Worm (Caenorhabditis elegans): ENCODE data around the gene lact-6.
A peak's percentile ranks its signal among the peaks of the same experiment; 100 is the strongest.

lact-6 gene

DNA sequence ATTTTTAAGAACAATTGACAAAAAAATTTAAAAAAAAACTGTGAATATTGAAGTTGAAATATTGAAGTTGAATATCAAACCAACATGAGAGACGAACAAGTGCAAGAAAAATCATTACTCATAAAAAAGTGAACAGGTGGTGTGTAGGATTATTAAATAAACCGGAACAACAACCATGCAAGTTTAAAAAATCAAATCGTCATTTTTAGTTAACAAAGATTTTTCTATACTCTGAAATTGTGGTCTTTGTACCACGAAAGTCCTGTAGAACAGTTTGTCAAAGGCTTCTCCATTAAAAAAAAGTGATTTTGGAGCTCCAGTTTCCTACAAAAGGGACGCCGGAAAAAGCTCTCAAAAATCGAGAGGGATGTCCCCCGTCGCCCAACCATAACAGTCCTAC is 8.8 kb upstream of the lact-6 start, which contains the start of gene C06A12.19:
C06A12.19 (minus strand) TSS at position 101 of the 400 bp plus-strand sequence.
- TF ChIP-seq nhr-237 (tag; optimal IDR thresholded peaks at IDR 0.05) = no peak
- TF ChIP-seq lsy-12 (tag; optimal IDR thresholded peaks at IDR 0.05) = no peak
- TF ChIP-seq ZK546.5 (tag; optimal IDR thresholded peaks at IDR 0.05) = no peak
- TF ChIP-seq fos-1 (tag; optimal IDR thresholded peaks at IDR 0.05) = no peak
- TF ChIP-seq eor-1 (tag; optimal IDR thresholded peaks at IDR 0.05) = no peak
- no peak for TF ChIP-seq nhr-28 (tag; optimal IDR thresholded peaks at IDR 0.05)
- TF ChIP-seq ceh-82 (tag; optimal IDR thresholded peaks at IDR 0.05) = no peak
- no peak for TF ChIP-seq pqm-1 (tag; optimal IDR thresholded peaks at IDR 0.05)

DNA sequence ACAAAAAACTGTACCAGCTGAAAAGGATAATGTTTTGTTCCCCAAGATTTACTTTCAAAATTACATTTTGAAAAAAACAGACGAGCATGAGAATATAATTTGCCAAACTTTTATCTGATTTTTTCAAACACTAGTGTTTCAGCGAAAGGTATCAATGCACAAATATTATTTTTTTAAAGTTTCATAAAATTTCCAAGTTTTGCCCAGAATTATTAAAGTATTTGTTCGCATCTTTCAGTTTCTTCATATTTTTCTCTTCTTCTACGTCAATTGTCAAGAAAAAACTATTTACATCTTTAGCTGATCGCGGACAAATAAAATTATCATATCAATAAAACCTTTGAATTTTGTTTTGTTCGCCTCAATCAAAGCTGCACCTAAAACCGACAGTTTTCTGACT is 5.9 kb upstream of the lact-6 start, which contains the start of gene C06A12.8:
C06A12.8 (plus strand) TSS at position 301 of the 400 bp plus-strand sequence.
- no peak for TF ChIP-seq nhr-28 (tag; optimal IDR thresholded peaks at IDR 0.05)
- no peak for TF ChIP-seq egl-27 (tag; optimal IDR thresholded peaks at IDR 0.05)
- TF ChIP-seq lin-39 (tag; optimal IDR thresholded peaks at IDR 0.05) = no peak
- no peak for TF ChIP-seq eor-1 (tag; optimal IDR thresholded peaks at IDR 0.05)
- TF ChIP-seq pha-4 (tag; optimal IDR thresholded peaks at IDR 0.05) = no peak

DNA sequence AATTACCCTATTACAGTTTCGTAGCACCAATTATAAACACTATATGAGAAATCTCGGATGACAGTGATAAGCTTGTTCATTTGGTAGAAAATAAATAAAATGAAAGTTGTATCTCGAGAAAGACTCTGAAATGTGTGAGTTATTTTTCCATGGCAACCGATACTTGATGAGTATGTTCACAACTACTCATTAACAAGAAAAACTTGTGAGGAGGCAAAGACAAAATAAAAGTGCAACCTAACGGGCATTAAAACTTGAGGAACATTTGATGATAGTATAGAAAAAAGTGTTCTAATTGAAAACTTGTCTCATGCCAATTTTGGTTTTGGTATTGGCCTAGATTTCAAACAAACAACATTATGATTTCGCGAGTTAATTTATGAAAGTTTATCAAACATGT is 5.4 kb upstream of the lact-6 start, which contains the start of gene gcy-27:
gcy-27 (minus strand) TSS at position 101 of the 400 bp plus-strand sequence.
- no peak for TF ChIP-seq nhr-43 (tag; optimal IDR thresholded peaks at IDR 0.05; ENCODE audit: poor library complexity, severe bottlenecking)
- no peak for TF ChIP-seq tbx-2 (tag; optimal IDR thresholded peaks at IDR 0.05)
- TF ChIP-seq fos-1 (tag; optimal IDR thresholded peaks at IDR 0.05) = no peak
- no peak for TF ChIP-seq ztf-11 (tag; optimal IDR thresholded peaks at IDR 0.05)
- no peak for TF ChIP-seq nhr-23 (tag; optimal IDR thresholded peaks at IDR 0.05)
- TF ChIP-seq egl-5 (tag; optimal IDR thresholded peaks at IDR 0.05) = no peak
- TF ChIP-seq skn-1 (tag; optimal IDR thresholded peaks at IDR 0.05) = no peak
- no peak for TF ChIP-seq elt-3 (tag; optimal IDR thresholded peaks at IDR 0.05)
- TF ChIP-seq nfya-1 (tag; optimal IDR thresholded peaks at IDR 0.05; ENCODE audit: insufficient read depth) = no peak
- TF ChIP-seq sea-2 (GFP tag; optimal IDR thresholded peaks at IDR 0.05) = no peak
- no peak for TF ChIP-seq elt-2 (tag; optimal IDR thresholded peaks at IDR 0.05)
- no peak for TF ChIP-seq pha-4 (tag; optimal IDR thresholded peaks at IDR 0.05)
- TF ChIP-seq hmg-11 (tag; optimal IDR thresholded peaks at IDR 0.05) = no peak
- no peak for TF ChIP-seq ceh-28 (tag; optimal IDR thresholded peaks at IDR 0.05)
- no peak for TF ChIP-seq ceh-16 (tag; optimal IDR thresholded peaks at IDR 0.05)
- TF ChIP-seq nhr-25 (tag; optimal IDR thresholded peaks at IDR 0.05) = no peak
- TF ChIP-seq aly-2 (tag; optimal IDR thresholded peaks at IDR 0.05) = no peak
- TF ChIP-seq ceh-82 (tag; optimal IDR thresholded peaks at IDR 0.05) = no peak

DNA sequence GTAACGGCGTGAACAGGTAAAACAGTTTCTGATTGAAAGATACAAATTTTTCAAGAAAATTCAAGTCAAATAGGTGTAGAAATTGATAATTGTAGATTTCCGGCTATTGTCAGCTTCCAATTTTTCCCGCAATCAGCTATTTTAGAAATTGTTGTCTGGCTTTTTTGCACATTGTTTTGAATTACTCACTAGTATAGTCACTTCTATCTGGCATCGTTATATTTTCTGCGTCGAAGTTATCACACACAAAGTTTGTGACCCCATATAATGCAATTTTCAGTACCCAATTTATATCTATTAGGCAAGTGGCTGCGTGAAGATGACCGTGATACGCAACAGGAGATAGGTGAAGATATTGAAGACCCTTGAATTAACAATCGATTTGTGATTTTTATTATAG is 4.0 kb upstream of the lact-6 start:
- no peak for TF ChIP-seq nhr-11 (tag; optimal IDR thresholded peaks at IDR 0.05)
- no peak for TF ChIP-seq tbx-2 (tag; optimal IDR thresholded peaks at IDR 0.05)
- no peak for TF ChIP-seq daf-12 (tag; optimal IDR thresholded peaks at IDR 0.05)
- no peak for TF ChIP-seq nfya-1 (tag; optimal IDR thresholded peaks at IDR 0.05; ENCODE audit: insufficient read depth)
- no peak for TF ChIP-seq ceh-82 (tag; optimal IDR thresholded peaks at IDR 0.05)
- TF ChIP-seq aly-2 (tag; optimal IDR thresholded peaks at IDR 0.05) = no peak
- no peak for TF ChIP-seq lsy-12 (tag; optimal IDR thresholded peaks at IDR 0.05)
- no peak for TF ChIP-seq ztf-11 (tag; optimal IDR thresholded peaks at IDR 0.05)
- no peak for TF ChIP-seq nhr-25 (tag; optimal IDR thresholded peaks at IDR 0.05)
- TF ChIP-seq elt-2 (tag; optimal IDR thresholded peaks at IDR 0.05) = no peak
- TF ChIP-seq pha-4 (tag; optimal IDR thresholded peaks at IDR 0.05) = no peak
- no peak for TF ChIP-seq ceh-28 (tag; optimal IDR thresholded peaks at IDR 0.05)
- TF ChIP-seq hmg-11 (tag; optimal IDR thresholded peaks at IDR 0.05) = no peak
- no peak for TF ChIP-seq mdl-1 (tag; optimal IDR thresholded peaks at IDR 0.05)
- TF ChIP-seq zag-1 (tag; optimal IDR thresholded peaks at IDR 0.05) = no peak

DNA sequence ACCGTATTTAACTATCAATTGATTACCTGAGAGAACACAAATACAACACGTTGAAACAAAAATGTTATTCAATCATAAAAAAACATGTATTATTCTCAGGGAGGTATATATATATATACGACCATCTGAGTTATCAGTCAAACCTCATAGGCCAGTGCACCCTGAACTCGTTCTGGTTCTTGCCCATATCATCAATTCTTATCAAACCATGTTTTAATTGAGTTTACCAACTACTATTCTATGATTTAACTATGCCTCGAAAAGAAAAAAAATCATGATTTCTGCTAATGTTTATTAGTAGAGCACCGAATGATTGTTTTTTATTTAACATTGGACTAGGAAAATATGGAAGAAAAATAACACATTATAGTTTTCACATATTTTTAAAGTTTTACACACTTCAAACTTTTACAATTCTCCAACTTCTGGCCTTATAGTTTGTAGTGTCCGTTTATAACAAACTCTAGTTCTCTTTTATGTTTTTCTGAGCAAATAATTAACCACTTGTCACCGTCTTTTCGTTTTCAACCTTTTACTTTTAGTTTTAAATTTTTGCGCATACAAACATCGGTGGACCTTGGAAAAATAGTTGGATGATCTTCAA is 1.1 kb upstream of the lact-6 start:
- TF ChIP-seq nfya-1 (tag; optimal IDR thresholded peaks at IDR 0.05; ENCODE audit: insufficient read depth) (no peak), mdl-1 (tag; optimal IDR thresholded peaks at IDR 0.05) (no peak), elt-2 (tag; optimal IDR thresholded peaks at IDR 0.05) (peak; percentile 55), skn-1 (tag; optimal IDR thresholded peaks at IDR 0.05) (no peak), jun-1 (tag; optimal IDR thresholded peaks at IDR 0.05) (no peak), ztf-11 (tag; optimal IDR thresholded peaks at IDR 0.05) (no peak), ceh-28 (tag; optimal IDR thresholded peaks at IDR 0.05) (no peak), mml-1 (tag; optimal IDR thresholded peaks at IDR 0.05) (no peak), ceh-82 (tag; optimal IDR thresholded peaks at IDR 0.05) (no peak), fos-1 (tag; optimal IDR thresholded peaks at IDR 0.05) (no peak), hmg-11 (tag; optimal IDR thresholded peaks at IDR 0.05) (no peak), eor-1 (tag; optimal IDR thresholded peaks at IDR 0.05) (no peak), pha-4 (tag; optimal IDR thresholded peaks at IDR 0.05) (peak; percentile 5), lsy-12 (tag; optimal IDR thresholded peaks at IDR 0.05) (no peak), pqm-1 (tag; optimal IDR thresholded peaks at IDR 0.05) (peak; percentile 41), ceh-16 (tag; optimal IDR thresholded peaks at IDR 0.05) (no peak)
